Worm (Caenorhabditis elegans) whole organism, L2 larva: ENCODE measurements around the gene F54B3.2.

Experiments
- ama-1 ChIP-seq: fragments of 150-350 bp; optimal IDR thresholded peaks from 2 replicates; lab custom pipeline; 2018; ENCODE audit warnings: inconsistent platforms
- ztf-11 ChIP-seq: sonication (generic microtip); optimal IDR thresholded peaks from 2 replicates; lab custom pipeline; 2017; ENCODE audit warnings: missing biosample characterization, missing genetic modification characterization

DNA sequence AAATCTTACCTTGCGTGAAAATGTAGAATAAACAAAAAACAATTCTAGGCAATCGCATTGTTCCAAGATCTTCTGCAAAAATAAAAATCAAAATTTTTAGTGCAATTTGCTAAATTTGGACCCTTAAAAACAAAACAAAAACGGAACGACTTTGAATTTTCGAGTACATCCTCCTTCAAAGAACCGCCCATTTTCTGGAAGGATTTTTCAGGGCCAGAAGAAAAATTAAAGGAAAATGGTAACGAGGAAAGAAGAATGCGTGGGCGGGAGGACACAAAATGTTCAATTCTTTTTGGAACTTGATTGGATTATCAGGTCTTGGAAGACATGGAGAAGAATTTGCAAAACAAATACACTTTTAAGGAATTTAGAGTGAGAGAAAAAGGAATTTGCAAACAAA lies 1.1 kb upstream of the F54B3.2 start, which contains the start of gene F54B3.4:
- no peak for TF ChIP-seq ama-1 (lab: Kevin White, UChicago)
- TF ChIP-seq ztf-11 (tag; lab: Kevin White, UChicago): no peak
